Worm (Caenorhabditis elegans): ENCODE data around the gene ZC8.6.
A peak's percentile ranks its signal among the peaks of the same experiment; 100 is the strongest.

ZC8.6 gene

DNA sequence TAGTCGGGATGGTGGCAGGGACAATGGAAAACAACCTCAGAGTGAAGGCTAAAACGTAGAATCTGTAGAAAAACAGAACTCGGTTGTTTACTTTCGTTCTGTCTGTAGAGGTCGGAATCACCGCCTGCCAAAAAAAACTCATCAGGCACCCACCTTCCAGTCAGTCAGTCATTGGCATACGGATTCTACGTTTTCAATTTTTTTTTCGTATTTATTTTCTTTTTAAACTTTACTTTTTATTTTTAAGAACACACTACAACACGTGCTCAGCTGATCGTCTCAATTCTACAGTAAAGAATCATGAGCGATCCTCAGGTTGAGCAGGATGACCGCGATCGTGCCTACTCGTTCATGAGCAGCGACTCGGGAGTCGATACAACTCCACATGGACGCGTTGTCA is 20.9 kb downstream of the ZC8.6 start, which contains the start of gene lfi-1 (continued):
- TF ChIP-seq bed-1 (GFP tag; IDR thresholded peaks at IDR 0.05) (no peak), T07F8.4 (tag; optimal IDR thresholded peaks at IDR 0.05) (no peak), unc-130 (GFP tag; optimal IDR thresholded peaks at IDR 0.05) (no peak)

DNA sequence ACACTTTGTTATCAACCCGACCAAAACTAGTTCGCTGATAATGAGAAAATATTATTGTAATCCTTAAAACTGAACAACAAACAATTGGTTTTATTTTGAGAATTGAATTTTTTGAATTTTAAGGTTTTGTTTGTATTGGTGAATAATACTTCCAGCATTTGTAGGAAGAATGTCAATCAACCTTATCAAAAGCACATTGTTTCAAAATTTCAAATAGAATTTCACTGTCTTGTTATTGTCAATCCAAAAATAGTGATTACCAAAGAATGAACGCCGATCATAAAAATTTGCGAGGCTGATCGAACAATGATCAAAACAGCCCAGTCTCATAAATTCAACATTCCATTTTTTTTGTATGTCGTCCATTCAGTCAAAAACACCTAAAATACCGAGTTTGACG is 22.9 kb downstream of the ZC8.6 start:
- no peak for TF ChIP-seq dpl-1 (GFP tag; optimal IDR thresholded peaks at IDR 0.05)
- no peak for TF ChIP-seq Y53F4B.3 (GFP tag; IDR thresholded peaks at IDR 0.05)
- no peak for TF ChIP-seq ztf-3 (GFP tag; optimal IDR thresholded peaks at IDR 0.05)
- peak; percentile 90 for TF ChIP-seq let-607 (tag; optimal IDR thresholded peaks at IDR 0.05)
- TF ChIP-seq rec-8 (tag; optimal IDR thresholded peaks at IDR 0.05) = no peak
- no peak for TF ChIP-seq C17E4.6 (GFP tag; IDR thresholded peaks at IDR 0.05)
- TF ChIP-seq repo-1 (tag; optimal IDR thresholded peaks at IDR 0.05) = no peak
- no peak for TF ChIP-seq ztf-6 (GFP tag; IDR thresholded peaks at IDR 0.05)
- TF ChIP-seq mel-28 (tag; optimal IDR thresholded peaks at IDR 0.05; ENCODE audit: borderline replicate concordance) = no peak
- TF ChIP-seq tlf-1 (GFP tag; optimal IDR thresholded peaks at IDR 0.05) = no peak
- no peak for TF ChIP-seq lin-40 (tag; optimal IDR thresholded peaks at IDR 0.05)
- TF ChIP-seq lin-54 (GFP tag; optimal IDR thresholded peaks at IDR 0.05) = no peak
- TF ChIP-seq ceh-40 (GFP tag; IDR thresholded peaks at IDR 0.05) = no peak
- no peak for TF ChIP-seq F49E8.2 (tag; optimal IDR thresholded peaks at IDR 0.05; ENCODE audit: insufficient read depth)
- TF ChIP-seq ztf-22 (GFP tag; optimal IDR thresholded peaks at IDR 0.05) = no peak
- TF ChIP-seq unc-62 (GFP tag; optimal IDR thresholded peaks at IDR 0.05) = peak; percentile 41
- peak; percentile 84 for TF ChIP-seq nhr-80 (tag; optimal IDR thresholded peaks at IDR 0.05)

DNA sequence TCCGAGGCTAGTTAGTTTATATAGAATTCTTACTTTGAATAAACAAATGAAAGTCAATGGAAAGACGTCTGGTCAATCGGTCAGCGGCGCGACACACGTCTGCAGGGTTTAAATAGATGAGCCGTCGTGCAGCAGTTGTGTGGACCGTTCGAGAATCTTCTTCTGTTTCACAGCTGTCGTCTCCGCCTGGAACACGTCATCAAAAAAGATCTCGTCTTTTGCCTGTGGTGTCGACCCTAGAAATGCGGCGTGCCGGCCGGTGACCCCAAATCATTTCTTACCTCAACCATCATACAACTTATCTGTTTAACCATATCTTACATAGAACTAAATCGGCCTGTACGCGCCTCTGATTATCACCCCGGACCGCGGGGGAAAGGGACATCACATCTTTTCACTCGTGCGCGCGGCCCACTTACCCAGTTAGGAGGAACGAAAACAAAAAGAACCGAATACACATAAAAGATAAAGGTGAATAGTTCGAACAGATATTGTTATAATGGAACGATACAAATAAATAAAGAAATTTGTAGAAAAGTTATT is 25.3 kb downstream of the ZC8.6 start:
- TF ChIP-seq ztf-22 (GFP tag; optimal IDR thresholded peaks at IDR 0.05) (no peak), athp-1 (tag; optimal IDR thresholded peaks at IDR 0.05) (no peak), zfh-2 (GFP tag; conservative IDR thresholded peaks at IDR 0.05) (0 out of 2 replicates have a peak, but pooled peaks have one; percentile 21), fkh-3 (tag; optimal IDR thresholded peaks at IDR 0.05) (no peak), gei-17 (GFP tag; optimal IDR thresholded peaks at IDR 0.05) (no peak), die-1 (tag; optimal IDR thresholded peaks at IDR 0.05) (no peak), sptf-2 (GFP tag; optimal IDR thresholded peaks at IDR 0.05) (no peak), hsf-1 (GFP tag; IDR thresholded peaks at IDR 0.05) (peak; percentile 67; the same call in 1 of the 2 replicates), let-526 (GFP tag; IDR thresholded peaks at IDR 0.05) (no peak), hlh-26 (GFP tag; conservative IDR thresholded peaks at IDR 0.05) (no peak), atf-7 (tag; optimal IDR thresholded peaks at IDR 0.05) (no peak), mes-4 (tag; optimal IDR thresholded peaks at IDR 0.05) (no peak), bed-2 (GFP tag; IDR thresholded peaks at IDR 0.05) (no peak), chd-7 (tag; optimal IDR thresholded peaks at IDR 0.05) (no peak), dox-1 (GFP tag; IDR thresholded peaks at IDR 0.05) (no peak), K12H6.12 (tag; optimal IDR thresholded peaks at IDR 0.05) (no peak), snpc-1.3 (tag; optimal IDR thresholded peaks at IDR 0.05; ENCODE audit: insufficient read depth) (no peak), tlf-1 (GFP tag; optimal IDR thresholded peaks at IDR 0.05) (no peak), ceh-100 (GFP tag; IDR thresholded peaks at IDR 0.05) (no peak), ama-1 (optimal IDR thresholded peaks at IDR 0.05) (no peak), ama-1 (GFP tag; optimal IDR thresholded peaks at IDR 0.05) (no peak), madf-6 (GFP tag; IDR thresholded peaks at IDR 0.05) (0 out of 2 replicates have a peak, but pooled peaks have one; percentile 6), ceh-91 (GFP tag; IDR thresholded peaks at IDR 0.05) (no peak)

Data from whole organism, young adult.